Worm (Caenorhabditis elegans) whole organism, L2 larva: ENCODE measurements around the gene K07F5.6.

Experiments
- C34F6.9 ChIP-seq: fragments of 150-350 bp; optimal IDR thresholded peaks from 2 replicates; lab custom pipeline; 2014; ENCODE audit warnings: missing biosample characterization, missing genetic modification characterization
- F13H6.1 ChIP-seq: sonication (generic microtip); optimal IDR thresholded peaks from 2 replicates; lab custom pipeline; 2016; ENCODE audit warnings: missing genetic modification characterization, missing compliant biosample characterization
- R02D3.7 ChIP-seq: fragments of 150-350 bp; optimal IDR thresholded peaks from 2 replicates; lab custom pipeline; 2014; ENCODE audit warnings: missing biosample characterization, missing genetic modification characterization
- Y55F3AM.14 ChIP-seq: fragments of 200-800 bp; sonication (Bioruptor generic); optimal IDR thresholded peaks from 2 replicates; lab custom pipeline; 2018; ENCODE audit warnings: mild to moderate bottlenecking, missing genetic modification characterization, missing compliant biosample characterization
- ZK546.5 ChIP-seq: sonication (generic microtip); optimal IDR thresholded peaks from 2 replicates; lab custom pipeline; 2017; ENCODE audit warnings: missing biosample characterization, missing genetic modification characterization
- alr-1 ChIP-seq: fragments of 150-350 bp; optimal IDR thresholded peaks from 2 replicates; lab custom pipeline; 2014; ENCODE audit warnings: missing biosample characterization, missing genetic modification characterization
- aly-2 ChIP-seq: fragments of 150-350 bp; optimal IDR thresholded peaks from 2 replicates; lab custom pipeline; 2014; ENCODE audit warnings: missing biosample characterization, missing genetic modification characterization
- ceh-16 ChIP-seq: fragments of 150-350 bp; optimal IDR thresholded peaks from 2 replicates; lab custom pipeline; 2014; ENCODE audit warnings: missing biosample characterization, missing genetic modification characterization
- ceh-82 ChIP-seq: fragments of 150-350 bp; optimal IDR thresholded peaks from 2 replicates; lab custom pipeline; 2014; ENCODE audit warnings: missing biosample characterization, missing genetic modification characterization
- dmd-4 ChIP-seq: sonication (generic microtip); optimal IDR thresholded peaks from 2 replicates; lab custom pipeline; 2017; ENCODE audit warnings: missing biosample characterization, missing genetic modification characterization
- egl-27 ChIP-seq: sonication (generic microtip); optimal IDR thresholded peaks from 3 replicates; lab custom pipeline; 2017; ENCODE audit warnings: missing biosample characterization, missing genetic modification reagents, missing genetic modification characterization
- elt-3 ChIP-seq: sonication (generic microtip); optimal IDR thresholded peaks from 2 replicates; lab custom pipeline; 2017; ENCODE audit warnings: missing biosample characterization, missing genetic modification characterization
- fos-1 ChIP-seq: fragments of 150-350 bp; optimal IDR thresholded peaks from 2 replicates; lab custom pipeline; 2014; ENCODE audit warnings: missing biosample characterization, missing genetic modification characterization
- gmeb-1 ChIP-seq: fragments of 150-350 bp; optimal IDR thresholded peaks from 2 replicates; lab custom pipeline; 2014; ENCODE audit warnings: missing biosample characterization, missing genetic modification characterization
- lin-11 ChIP-seq: fragments of 150-350 bp; sonication (generic microtip); optimal IDR thresholded peaks from 2 replicates; lab custom pipeline; 2014; ENCODE audit warnings: missing biosample characterization, missing genetic modification characterization, inconsistent platforms, mixed read lengths
- mbf-1 ChIP-seq: sonication (generic microtip); optimal IDR thresholded peaks from 2 replicates; lab custom pipeline; 2017; ENCODE audit warnings: missing biosample characterization, missing genetic modification characterization
- mdl-1 ChIP-seq, 2 experiments: fragments of 150-350 bp in 1 of 2; sonication (generic microtip) in 1 of 2; optimal IDR thresholded peaks; 2 replicates each; lab custom pipeline; 2017; ENCODE audit warnings: missing biosample characterization in 2 of 2, missing genetic modification characterization in 2 of 2
- nhr-10 ChIP-seq: sonication (generic microtip); optimal IDR thresholded peaks from 2 replicates; lab custom pipeline; 2017; ENCODE audit warnings: missing biosample characterization, missing genetic modification characterization
- nhr-11 ChIP-seq: fragments of 150-350 bp; optimal IDR thresholded peaks from 2 replicates; lab custom pipeline; 2014; ENCODE audit warnings: missing biosample characterization, missing genetic modification characterization
- nhr-129 ChIP-seq: fragments of 150-350 bp; optimal IDR thresholded peaks from 2 replicates; lab custom pipeline; 2014; ENCODE audit warnings: missing biosample characterization, missing genetic modification characterization
- nhr-23 ChIP-seq: fragments of 150-350 bp; optimal IDR thresholded peaks from 2 replicates; lab custom pipeline; 2014; ENCODE audit warnings: missing biosample characterization, missing genetic modification reagents, missing genetic modification characterization
- nhr-237 ChIP-seq: fragments of 150-350 bp; optimal IDR thresholded peaks from 2 replicates; lab custom pipeline; 2014; ENCODE audit warnings: missing biosample characterization, missing genetic modification characterization
- nhr-6 ChIP-seq: fragments of 150-350 bp; optimal IDR thresholded peaks from 2 replicates; lab custom pipeline; 2014; ENCODE audit warnings: missing biosample characterization, missing genetic modification characterization
- nhr-77 ChIP-seq: fragments of 150-350 bp; optimal IDR thresholded peaks from 2 replicates; lab custom pipeline; 2014; ENCODE audit warnings: missing biosample characterization, missing genetic modification characterization
- sma-3 ChIP-seq: sonication (generic microtip); optimal IDR thresholded peaks from 2 replicates; lab custom pipeline; 2016; ENCODE audit warnings: missing genetic modification reagents, missing genetic modification characterization, missing compliant biosample characterization
- sma-9 ChIP-seq, 2 experiments: fragments of 150-350 bp in 1 of 2; sonication (generic microtip) in 1 of 2; optimal IDR thresholded peaks; 2 replicates each; lab custom pipeline; 2014 to 2016; ENCODE audit warnings: missing genetic modification characterization in 2 of 2, mild to moderate bottlenecking in 1 of 2, missing biosample characterization in 1 of 2, missing compliant biosample characterization in 1 of 2, missing genetic modification reagents in 1 of 2, moderate library complexity in 1 of 2
- snpc-4 ChIP-seq: fragments of 150-350 bp; optimal IDR thresholded peaks from 2 replicates; lab custom pipeline; 2014; ENCODE audit warnings: missing biosample characterization, missing genetic modification characterization
- unc-39 ChIP-seq: fragments of 150-350 bp; optimal IDR thresholded peaks from 2 replicates; lab custom pipeline; 2014; ENCODE audit warnings: missing biosample characterization, missing genetic modification characterization
- zag-1 ChIP-seq: fragments of 150-350 bp; optimal IDR thresholded peaks from 2 replicates; lab custom pipeline; 2014; ENCODE audit warnings: missing biosample characterization, missing genetic modification characterization
- ztf-1 ChIP-seq: fragments of 200-800 bp; sonication (Bioruptor generic); conservative IDR thresholded peaks from 2 replicates; pipeline ENCODE4 v1.3.6; 2022; ENCODE audit warnings: missing genetic modification characterization, missing compliant biosample characterization

The K07F5.6 gene

DNA sequence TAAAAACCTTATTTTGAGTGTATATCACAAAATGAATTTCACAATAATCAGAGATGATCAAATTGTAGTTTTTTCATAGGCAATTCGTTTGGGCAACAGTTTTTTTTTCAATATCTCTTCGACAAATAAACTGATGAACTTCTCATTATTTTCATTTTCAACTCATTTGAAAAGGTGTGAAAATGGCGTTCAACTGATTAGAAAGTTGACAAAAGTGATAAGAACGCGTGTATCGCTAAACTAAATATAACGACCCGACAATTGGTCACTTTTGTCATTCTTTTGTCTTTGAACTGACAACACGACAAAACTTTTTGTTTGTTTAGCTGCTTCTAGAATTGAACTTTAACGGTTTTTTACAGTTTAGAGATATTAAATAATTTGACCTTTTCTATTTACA is 8.5 kb upstream of the K07F5.6 start:
- TF ChIP-seq fos-1 = peak; percentile 53
- TF ChIP-seq elt-3 (tag; lab: Kevin White, UChicago) = no peak

- no peak for TF ChIP-seq fos-1
- TF ChIP-seq ceh-16 (tag; lab: Kevin White, UChicago) = no peak
- no peak for TF ChIP-seq R02D3.7 (tag; lab: Kevin White, UChicago)
- no peak for TF ChIP-seq elt-3 (tag; lab: Kevin White, UChicago)
- TF ChIP-seq F13H6.1 (tag; lab: Kevin White, UChicago) = no peak
- TF ChIP-seq sma-9 (GFP tag; optimal IDR thresholded peaks at IDR 0.05; lab: Kevin White, UChicago) = no peak
- no peak for TF ChIP-seq sma-9 (tag; optimal IDR thresholded peaks at IDR 0.05; lab: Kevin White, UChicago)
- no peak for TF ChIP-seq ztf-1 (GFP tag; lab: Robert Waterston, UW)
Measured at ce11 chrIV:9852818-9853466, 6.5 kb upstream of the K07F5.6 start.

- TF ChIP-seq sma-3 (GFP tag; lab: Kevin White, UChicago) (no peak), ceh-82 (tag; lab: Kevin White, UChicago) (no peak)
- TF ChIP-seq, all 48 proteins: peak for 0
Measured at ce11 chrIV:9852250-9852649, 5.8 kb upstream of the K07F5.6 start, which contains the start of gene ssq-1. Gene ssq-1 (plus strand): TSS chrIV:9852550.

DNA sequence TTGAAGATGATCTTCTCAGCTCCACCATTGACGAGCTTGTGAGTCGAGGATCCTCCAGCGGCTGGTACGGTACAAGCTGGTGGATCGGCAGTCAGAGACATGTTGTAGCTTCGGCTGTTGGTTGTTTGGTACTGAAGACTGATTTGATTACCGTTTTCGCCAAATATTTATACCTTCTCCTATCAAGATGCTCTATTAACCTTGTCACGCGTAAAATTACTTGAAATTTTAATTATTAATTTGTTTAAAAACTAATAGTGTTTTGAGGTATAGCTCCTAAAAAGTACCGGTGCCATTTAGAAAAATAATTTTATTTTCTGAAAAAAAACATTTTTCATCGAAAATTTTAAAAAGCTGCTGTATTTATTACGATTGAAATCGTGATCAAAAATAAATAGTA is 4.5 kb upstream of the K07F5.6 start, which contains the start of gene ssp-10:
Gene ssp-10 (minus strand): TSS at position 101 of the 400 bp plus-strand sequence.
- no peak for TF ChIP-seq lin-11 (tag; lab: Kevin White, UChicago)
- no peak for TF ChIP-seq ZK546.5 (tag; lab: Kevin White, UChicago)
- TF ChIP-seq mbf-1 (tag; lab: Kevin White, UChicago) = no peak
- TF ChIP-seq zag-1 (tag; lab: Kevin White, UChicago) = no peak
- no peak for TF ChIP-seq nhr-11 (tag; lab: Kevin White, UChicago)
- TF ChIP-seq alr-1 (tag; lab: Kevin White, UChicago) = no peak
- no peak for TF ChIP-seq nhr-23 (tag; lab: Kevin White, UChicago)
- TF ChIP-seq Y55F3AM.14 = no peak
- no peak for TF ChIP-seq ceh-82 (tag; lab: Kevin White, UChicago)
- no peak for TF ChIP-seq egl-27 (tag; lab: Kevin White, UChicago)
- no peak for TF ChIP-seq R02D3.7 (tag; lab: Kevin White, UChicago)
- TF ChIP-seq nhr-10 (tag; lab: Kevin White, UChicago) = no peak
- TF ChIP-seq ztf-1 (GFP tag; lab: Robert Waterston, UW) = no peak
- no peak for TF ChIP-seq C34F6.9 (tag; lab: Kevin White, UChicago)
- no peak for TF ChIP-seq nhr-129
- TF ChIP-seq nhr-77 (tag; lab: Kevin White, UChicago) = no peak
- TF ChIP-seq sma-9 (GFP tag; optimal IDR thresholded peaks at IDR 0.05; lab: Kevin White, UChicago) = no peak
- TF ChIP-seq sma-9 (tag; optimal IDR thresholded peaks at IDR 0.05; lab: Kevin White, UChicago) = no peak
- no peak for TF ChIP-seq fos-1
- no peak for TF ChIP-seq snpc-4
- no peak for TF ChIP-seq dmd-4 (tag; lab: Kevin White, UChicago)

- no peak for TF ChIP-seq nhr-237 (tag; lab: Kevin White, UChicago)
- TF ChIP-seq C34F6.9 (tag; lab: Kevin White, UChicago) = no peak
- no peak for TF ChIP-seq aly-2 (tag; lab: Kevin White, UChicago)
- TF ChIP-seq nhr-6 = no peak
- TF ChIP-seq mdl-1 (tag; optimal IDR thresholded peaks at IDR 0.05; lab: Kevin White, UChicago) = no peak
- no peak for TF ChIP-seq nhr-11 (tag; lab: Kevin White, UChicago)
- no peak for TF ChIP-seq nhr-129
- no peak for TF ChIP-seq alr-1 (tag; lab: Kevin White, UChicago)
- TF ChIP-seq gmeb-1 (tag; lab: Kevin White, UChicago) = no peak
- TF ChIP-seq sma-9 (GFP tag; optimal IDR thresholded peaks at IDR 0.05; lab: Kevin White, UChicago) = no peak
- TF ChIP-seq sma-9 (tag; optimal IDR thresholded peaks at IDR 0.05; lab: Kevin White, UChicago) = no peak
Measured at ce11 chrIV:9849624-9850023, 3.1 kb upstream of the K07F5.6 start, which contains the start of gene K07F5.8. Gene K07F5.8 (minus strand): TSS chrIV:9849724.

ce11 chrIV:9848075-9848474 is 1.6 kb upstream of the K07F5.6 start, which contains the start of gene K07F5.7:
Gene K07F5.7 (minus strand): TSS chrIV:9848175.
- TF ChIP-seq R02D3.7 (tag; lab: Kevin White, UChicago) (no peak), elt-3 (tag; lab: Kevin White, UChicago) (no peak), unc-39 (tag; lab: Kevin White, UChicago) (no peak)
